Worm (Caenorhabditis elegans) whole organism, L1 larva: ENCODE results near the gene Y39G8B.1.

Source experiments
- C16A3.4 ChIP-seq: fragments of 150-350 bp; optimal IDR thresholded peaks from 2 replicates; lab custom pipeline; 2014; ENCODE audit warnings: missing biosample characterization, missing genetic modification characterization
- F16B12.6 ChIP-seq: fragments of 150-350 bp; optimal IDR thresholded peaks from 2 replicates; lab custom pipeline; 2014; ENCODE audit warnings: missing biosample characterization, missing genetic modification characterization
- blmp-1 ChIP-seq: fragments of 150-350 bp; optimal IDR thresholded peaks from 2 replicates; lab custom pipeline; 2014; ENCODE audit warnings: missing biosample characterization, missing genetic modification characterization
- ceh-88 ChIP-seq: fragments of 200-800 bp; sonication (Bioruptor generic); IDR thresholded peaks from 2 replicates; pipeline ENCODE4 v1.3.6; 2022; ENCODE audit warnings: missing genetic modification characterization, missing compliant biosample characterization
- dpl-1 ChIP-seq, 3 experiments: fragments of 150-350 bp in 2 of 3; sonication (generic microtip) in 1 of 3; optimal IDR thresholded peaks; 2 replicates each; lab custom pipeline; 2014 to 2017; ENCODE audit warnings: missing biosample characterization in 3 of 3, missing genetic modification characterization in 3 of 3, missing genetic modification reagents in 3 of 3
- efl-1 ChIP-seq, 4 experiments: fragments of 150-350 bp; optimal IDR thresholded peaks in 3 of 4; peaks in 1 of 4; 1 replicate in 1 of 4; 2 replicates in 3 of 4; lab custom pipeline; 2014; ENCODE audit warnings: missing biosample characterization in 2 of 4, missing genetic modification characterization in 2 of 4, missing genetic modification reagents in 2 of 4
- egl-13 ChIP-seq: sonication (generic microtip); optimal IDR thresholded peaks from 2 replicates; lab custom pipeline; 2016; ENCODE audit warnings: missing genotype, missing genetic modification reagents, missing genetic modification characterization, missing compliant biosample characterization
- egl-27 ChIP-seq, 2 experiments: fragments of 150-350 bp in 1 of 2; sonication (generic microtip); optimal IDR thresholded peaks; 3 replicates each; lab custom pipeline; 2017 to 2018; ENCODE audit warnings: missing biosample characterization in 2 of 2, missing genetic modification characterization in 2 of 2, missing genetic modification reagents in 2 of 2
- elt-2 ChIP-seq: sonication (generic microtip); optimal IDR thresholded peaks from 2 replicates; lab custom pipeline; 2016; ENCODE audit warnings: missing genetic modification characterization, mild to moderate bottlenecking, inconsistent platforms, missing compliant biosample characterization, missing genetic modification reagents
- elt-3 ChIP-seq, 6 experiments: fragments of 150-350 bp in 1 of 6; sonication (generic microtip); optimal IDR thresholded peaks; 2 replicates each; lab custom pipeline; 2017 to 2018; ENCODE audit warnings: missing biosample characterization in 6 of 6, missing genetic modification characterization in 6 of 6, inconsistent platforms in 1 of 6
- ets-5 ChIP-seq: fragments of 200-800 bp; sonication (Bioruptor generic); IDR thresholded peaks from 2 replicates; pipeline ENCODE4 v1.3.6; 2022; ENCODE audit warnings: missing genetic modification characterization, missing compliant biosample characterization
- hpl-2 ChIP-seq: fragments of 150-350 bp; optimal IDR thresholded peaks from 2 replicates; lab custom pipeline; 2014; ENCODE audit warnings: missing biosample characterization, missing genetic modification reagents, missing genetic modification characterization
- isw-1 ChIP-seq: fragments of 200-800 bp; sonication (Bioruptor generic); IDR thresholded peaks from 2 replicates; pipeline ENCODE4 v1.3.6; 2022; ENCODE audit warnings: missing genetic modification characterization, missing compliant biosample characterization
- jun-1 ChIP-seq: fragments of 150-350 bp; optimal IDR thresholded peaks from 2 replicates; lab custom pipeline; 2014; ENCODE audit warnings: missing biosample characterization, missing genetic modification reagents, missing genetic modification characterization
- lin-14 ChIP-seq: fragments of 200-800 bp; sonication (Bioruptor generic); optimal IDR thresholded peaks from 2 replicates; lab custom pipeline; 2018; ENCODE audit warnings: mild to moderate bottlenecking, missing genetic modification characterization, moderate library complexity, missing compliant biosample characterization
- lin-15B ChIP-seq: fragments of 150-350 bp; sonication (generic microtip); optimal IDR thresholded peaks from 3 replicates; lab custom pipeline; 2014; ENCODE audit warnings: missing biosample characterization, missing genetic modification characterization
- lir-3 ChIP-seq: sonication (generic microtip); optimal IDR thresholded peaks from 2 replicates; lab custom pipeline; 2016; ENCODE audit warnings: mild to moderate bottlenecking, missing genetic modification characterization, moderate library complexity, missing compliant biosample characterization; ENCODE audit not compliant: poor library complexity
- mab-9 ChIP-seq: fragments of 200-800 bp; sonication (Bioruptor generic); IDR thresholded peaks from 2 replicates; pipeline ENCODE4 v1.3.6; 2022; ENCODE audit warnings: missing genetic modification reagents, missing genetic modification characterization, missing compliant biosample characterization
- nhr-11 ChIP-seq: fragments of 150-350 bp; optimal IDR thresholded peaks from 2 replicates; lab custom pipeline; 2014; ENCODE audit warnings: missing biosample characterization, missing genetic modification characterization
- nhr-12 ChIP-seq: sonication (generic microtip); optimal IDR thresholded peaks from 2 replicates; lab custom pipeline; 2017; ENCODE audit warnings: missing biosample characterization, missing genetic modification characterization
- nhr-20 ChIP-seq: sonication (generic microtip); optimal IDR thresholded peaks from 2 replicates; lab custom pipeline; 2016; ENCODE audit warnings: mild to moderate bottlenecking, missing genetic modification characterization, missing compliant biosample characterization
- nhr-28 ChIP-seq: fragments of 150-350 bp; optimal IDR thresholded peaks from 2 replicates; lab custom pipeline; 2014; ENCODE audit warnings: missing biosample characterization, missing genetic modification characterization
- nhr-71 ChIP-seq: sonication (generic microtip); optimal IDR thresholded peaks from 2 replicates; lab custom pipeline; 2016; ENCODE audit warnings: mild to moderate bottlenecking, missing genetic modification characterization, moderate library complexity, missing compliant biosample characterization
- nhr-77 ChIP-seq: fragments of 150-350 bp; optimal IDR thresholded peaks from 2 replicates; lab custom pipeline; 2014; ENCODE audit warnings: missing biosample characterization, missing genetic modification characterization
- pag-3 ChIP-seq: sonication (generic microtip); optimal IDR thresholded peaks from 2 replicates; lab custom pipeline; 2017; ENCODE audit warnings: missing genetic modification characterization, mild to moderate bottlenecking, missing compliant biosample characterization, antibody characterized with exemption, borderline replicate concordance; ENCODE audit not compliant: insufficient read depth
- pqm-1 ChIP-seq: sonication (generic microtip); optimal IDR thresholded peaks from 3 replicates; lab custom pipeline; 2017; ENCODE audit warnings: missing biosample characterization, missing genetic modification characterization
- snpc-4 ChIP-seq: fragments of 150-350 bp; optimal IDR thresholded peaks from 2 replicates; lab custom pipeline; 2014; ENCODE audit warnings: missing biosample characterization, missing genetic modification characterization
- snu-23 ChIP-seq: sonication (generic microtip); optimal IDR thresholded peaks from 2 replicates; lab custom pipeline; 2016; ENCODE audit warnings: missing genetic modification characterization, missing compliant biosample characterization
- sox-4 ChIP-seq: sonication (generic microtip); optimal IDR thresholded peaks from 2 replicates; lab custom pipeline; 2016; ENCODE audit warnings: missing genetic modification characterization, missing compliant biosample characterization
- swsn-7 ChIP-seq: sonication (generic microtip); optimal IDR thresholded peaks from 2 replicates; lab custom pipeline; 2016; ENCODE audit warnings: missing genetic modification characterization, missing compliant biosample characterization
- tbx-2 ChIP-seq: sonication (generic microtip); optimal IDR thresholded peaks from 2 replicates; lab custom pipeline; 2016; ENCODE audit warnings: missing genetic modification characterization, missing compliant biosample characterization
- tlp-1 ChIP-seq: fragments of 150-350 bp; optimal IDR thresholded peaks from 2 replicates; lab custom pipeline; 2014; ENCODE audit warnings: missing biosample characterization, missing genetic modification characterization
- unc-130 ChIP-seq: fragments of 150-350 bp; optimal IDR thresholded peaks from 2 replicates; lab custom pipeline; 2017; ENCODE audit warnings: missing biosample characterization, missing genetic modification characterization, inconsistent platforms
- unc-62 ChIP-seq: fragments of 150-350 bp; optimal IDR thresholded peaks from 2 replicates; lab custom pipeline; 2014; ENCODE audit warnings: missing biosample characterization, missing genetic modification reagents, missing genetic modification characterization
- unc-86 ChIP-seq: sonication (generic microtip); optimal IDR thresholded peaks from 2 replicates; lab custom pipeline; 2016; ENCODE audit warnings: missing genetic modification characterization, missing compliant biosample characterization

Y39G8B.1 gene

ce11 chrII:14005183-14005582 lies 31.6 kb upstream of the Y39G8B.1 start:
- TF ChIP-seq lin-15B (tag; lab: Kevin White, UChicago): no peak
- TF ChIP-seq nhr-77 (tag; lab: Kevin White, UChicago): no peak
- TF ChIP-seq pag-3 (tag; lab: Kevin White, UChicago): no peak
- no peak for TF ChIP-seq nhr-71 (tag; lab: Kevin White, UChicago)
- TF ChIP-seq efl-1 (optimal IDR thresholded peaks at IDR 0.05; lab: Kevin White, UChicago): no peak
- TF ChIP-seq efl-1 (GFP tag; optimal IDR thresholded peaks at IDR 0.05 in 1 of 2; lab: Kevin White, UChicago): peak in 1 of 2 experiments; percentile 75

ce11 chrII:14004770-14005169 lies 31.2 kb upstream of the Y39G8B.1 start:
- TF ChIP-seq unc-130 (no peak), blmp-1 (peak; percentile 44), egl-27 (tag; optimal IDR thresholded peaks at IDR 0.05; lab: Kevin White, UChicago) (no peak)

ce11 chrII:14003821-14004430 lies 30.3 kb upstream of the Y39G8B.1 start:
- TF ChIP-seq ets-5 (GFP tag; lab: Robert Waterston, UW): no peak
- TF ChIP-seq snpc-4 (tag; lab: Kevin White, UChicago): peak; percentile 76
- TF ChIP-seq nhr-11 (tag; lab: Kevin White, UChicago): no peak
- TF ChIP-seq egl-13 (tag; lab: Kevin White, UChicago): no peak
- TF ChIP-seq blmp-1: peak; percentile 15
- TF ChIP-seq efl-1 (optimal IDR thresholded peaks at IDR 0.05; lab: Kevin White, UChicago): no peak
- TF ChIP-seq efl-1 (GFP tag; optimal IDR thresholded peaks at IDR 0.05 in 1 of 2; lab: Kevin White, UChicago): peak in 1 of 2 experiments; percentile 74
- no peak for TF ChIP-seq swsn-7

ce11 chrII:14002200-14002599 lies 28.6 kb upstream of the Y39G8B.1 start, which contains the start of gene F01D5.5:
Gene F01D5.5 (minus strand): TSS chrII:14002300.
- TF ChIP-seq nhr-20 (no peak), elt-2 (tag; lab: Kevin White, UChicago) (peak; percentile 55), isw-1 (GFP tag; lab: Robert Waterston, UW) (no peak)

- peak; percentile 21 for TF ChIP-seq elt-2 (tag; lab: Kevin White, UChicago)
Measured at ce11 chrII:14000044-14000443, 26.4 kb upstream of the Y39G8B.1 start, which contains the start of gene F01D5.3. Gene F01D5.3 (minus strand): TSS chrII:14000144.

- TF ChIP-seq isw-1 (GFP tag; lab: Robert Waterston, UW): no peak
- no peak for TF ChIP-seq tbx-2 (tag; lab: Kevin White, UChicago)
- no peak for TF ChIP-seq ceh-88
- no peak for TF ChIP-seq lir-3 (tag; lab: Kevin White, UChicago)
- no peak for TF ChIP-seq mab-9 (GFP tag; lab: Robert Waterston, UW)
- no peak for TF ChIP-seq sox-4 (tag; lab: Kevin White, UChicago)
- TF ChIP-seq pqm-1: no peak
- TF ChIP-seq dpl-1 (GFP tag; optimal IDR thresholded peaks at IDR 0.05; lab: Kevin White, UChicago): no peak
- no peak for TF ChIP-seq nhr-28 (tag; lab: Kevin White, UChicago)
- TF ChIP-seq snu-23 (GFP tag; lab: Kevin White, UChicago): no peak
- no peak for TF ChIP-seq C16A3.4 (tag; lab: Kevin White, UChicago)
Measured at ce11 chrII:13998964-13999363, 25.4 kb upstream of the Y39G8B.1 start, which contains the start of gene F01D5.2. Gene F01D5.2 (minus strand): TSS chrII:13999064.

- TF ChIP-seq hpl-2 (GFP tag; lab: Kevin White, UChicago) (no peak), jun-1 (tag; lab: Kevin White, UChicago) (no peak), elt-2 (tag; lab: Kevin White, UChicago) (no peak), lin-14 (GFP tag; lab: Kevin White, UChicago) (no peak), unc-86 (tag; lab: Kevin White, UChicago) (no peak), tlp-1 (tag; lab: Kevin White, UChicago) (no peak), F16B12.6 (tag; lab: Kevin White, UChicago) (no peak), unc-62 (no peak), elt-3 (tag; optimal IDR thresholded peaks at IDR 0.05; lab: Kevin White, UChicago) (no peak), nhr-12 (tag; lab: Kevin White, UChicago) (no peak), lin-15B (tag; lab: Kevin White, UChicago) (no peak)
Measured at ce11 chrII:13997989-13998388, 24.4 kb upstream of the Y39G8B.1 start.
